Worm (Caenorhabditis elegans): ENCODE measurements around the gene K02A2.1.

K02A2.1 gene

DNA sequence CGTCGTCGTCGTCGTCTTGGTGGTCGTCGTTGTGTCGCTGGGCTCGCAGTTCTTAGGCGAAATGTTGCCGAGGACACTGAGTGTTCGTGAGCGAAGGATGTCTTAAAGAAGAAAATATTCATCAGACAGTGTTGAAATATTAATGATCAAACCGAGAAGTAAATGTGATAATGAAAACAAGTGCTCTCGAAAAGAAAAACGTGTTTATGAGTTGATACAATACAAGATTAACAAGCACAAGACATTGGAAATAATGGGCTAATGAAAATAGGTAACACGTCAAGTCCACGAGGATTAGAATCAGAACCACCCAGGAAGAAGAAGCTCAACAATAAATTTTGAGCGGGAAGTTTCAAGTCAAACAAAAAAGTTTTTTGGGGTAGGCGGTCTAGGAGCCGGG is 23.1 kb upstream of the K02A2.1 start, which contains the start of gene K02A2.5:
Gene K02A2.5, minus strand, starts transcription at position 101 of the 400 bp plus-strand sequence.
- no peak for TF ChIP-seq alr-1 (tag; optimal IDR thresholded peaks at IDR 0.05)
- no peak for TF ChIP-seq mab-5 (tag; optimal IDR thresholded peaks at IDR 0.05)
- TF ChIP-seq fos-1 (tag; optimal IDR thresholded peaks at IDR 0.05): no peak
- TF ChIP-seq dmd-4 (tag; optimal IDR thresholded peaks at IDR 0.05): no peak
- no peak for TF ChIP-seq lsy-2 (tag; optimal IDR thresholded peaks at IDR 0.05)

- TF ChIP-seq crh-2 (tag; optimal IDR thresholded peaks at IDR 0.05) (no peak), nhr-21 (tag; optimal IDR thresholded peaks at IDR 0.05) (peak; percentile 30), nhr-6 (tag; optimal IDR thresholded peaks at IDR 0.05) (no peak), blmp-1 (tag; optimal IDR thresholded peaks at IDR 0.05; ENCODE audit: insufficient read depth) (peak; percentile 33), nhr-25 (tag; optimal IDR thresholded peaks at IDR 0.05) (peak; percentile 79), nhr-129 (tag; optimal IDR thresholded peaks at IDR 0.05) (peak; percentile 49), sma-9 (GFP tag; optimal IDR thresholded peaks at IDR 0.05) (peak; percentile 56), sma-9 (tag; optimal IDR thresholded peaks at IDR 0.05) (no peak), ztf-1 (GFP tag; conservative IDR thresholded peaks at IDR 0.05) (no peak), unc-55 (GFP tag; optimal IDR thresholded peaks at IDR 0.05) (no peak)
Observed at ce11 chrII:7413275-7413674, 21.8 kb upstream of the K02A2.1 start.

ce11 chrII:7413764-7414163 is 21.3 kb upstream of the K02A2.1 start:
- TF ChIP-seq mbf-1 (tag; optimal IDR thresholded peaks at IDR 0.05) (no peak), ztf-1 (GFP tag; conservative IDR thresholded peaks at IDR 0.05) (no peak), elt-1 (tag; optimal IDR thresholded peaks at IDR 0.05) (no peak), mdl-1 (tag; optimal IDR thresholded peaks at IDR 0.05) (no peak), nhr-77 (tag; optimal IDR thresholded peaks at IDR 0.05) (no peak), ceh-82 (tag; optimal IDR thresholded peaks at IDR 0.05) (no peak), nhr-12 (tag; optimal IDR thresholded peaks at IDR 0.05) (no peak), ZK546.5 (tag; optimal IDR thresholded peaks at IDR 0.05) (no peak), Y55F3AM.14 (GFP tag; optimal IDR thresholded peaks at IDR 0.05) (no peak), sem-4 (tag; optimal IDR thresholded peaks at IDR 0.05) (no peak), lin-39 (tag; optimal IDR thresholded peaks at IDR 0.05) (no peak), blmp-1 (tag; optimal IDR thresholded peaks at IDR 0.05; ENCODE audit: insufficient read depth) (no peak), mab-5 (tag; optimal IDR thresholded peaks at IDR 0.05) (no peak), dmd-4 (tag; optimal IDR thresholded peaks at IDR 0.05) (no peak), unc-39 (tag; optimal IDR thresholded peaks at IDR 0.05) (no peak), sma-9 (GFP tag; optimal IDR thresholded peaks at IDR 0.05) (no peak), sma-9 (tag; optimal IDR thresholded peaks at IDR 0.05) (no peak), ceh-16 (tag; optimal IDR thresholded peaks at IDR 0.05) (no peak), nhr-10 (tag; optimal IDR thresholded peaks at IDR 0.05) (no peak), ztf-4 (tag; optimal IDR thresholded peaks at IDR 0.05) (no peak), aly-2 (tag; optimal IDR thresholded peaks at IDR 0.05) (no peak)

DNA sequence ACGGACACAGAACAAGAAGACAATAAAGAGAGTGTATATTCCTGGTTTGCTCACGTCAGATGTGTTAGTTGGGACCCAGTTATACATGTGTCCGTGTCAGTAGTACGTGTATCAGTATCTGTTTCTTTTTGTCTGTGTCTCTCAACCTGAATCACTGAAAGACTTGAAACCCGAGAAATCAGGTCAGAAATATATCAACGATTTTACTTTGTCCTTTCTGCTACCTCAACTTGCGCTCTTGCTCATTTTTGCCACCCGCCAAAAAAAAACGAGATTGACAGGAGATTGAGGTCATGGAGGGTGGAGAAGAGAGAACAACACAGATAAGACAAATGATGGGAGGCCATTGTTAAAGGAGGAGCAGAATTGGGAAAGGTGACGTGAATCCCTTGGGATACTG is 15.5 kb upstream of the K02A2.1 start:
- TF ChIP-seq mdl-1 (tag; optimal IDR thresholded peaks at IDR 0.05) (no peak), nhr-10 (tag; optimal IDR thresholded peaks at IDR 0.05) (no peak), unc-39 (tag; optimal IDR thresholded peaks at IDR 0.05) (no peak), aly-2 (tag; optimal IDR thresholded peaks at IDR 0.05) (no peak), C34F6.9 (tag; optimal IDR thresholded peaks at IDR 0.05) (no peak), nhr-129 (tag; optimal IDR thresholded peaks at IDR 0.05) (peak; percentile 42), lin-39 (tag; optimal IDR thresholded peaks at IDR 0.05) (no peak), elt-3 (tag; optimal IDR thresholded peaks at IDR 0.05) (no peak)

- peak; percentile 44 for TF ChIP-seq nhr-129 (tag; optimal IDR thresholded peaks at IDR 0.05)
- TF ChIP-seq ceh-82 (tag; optimal IDR thresholded peaks at IDR 0.05): no peak
- peak; percentile 28 for TF ChIP-seq crh-2 (tag; optimal IDR thresholded peaks at IDR 0.05)
Observed at ce11 chrII:7420157-7420556, 14.9 kb upstream of the K02A2.1 start.

- peak; percentile 38 for TF ChIP-seq sma-9 (GFP tag; optimal IDR thresholded peaks at IDR 0.05)
- TF ChIP-seq sma-9 (tag; optimal IDR thresholded peaks at IDR 0.05): no peak
- TF ChIP-seq nhr-129 (tag; optimal IDR thresholded peaks at IDR 0.05): peak; percentile 83
- TF ChIP-seq unc-55 (GFP tag; optimal IDR thresholded peaks at IDR 0.05): no peak
- no peak for TF ChIP-seq nhr-25 (tag; optimal IDR thresholded peaks at IDR 0.05)
- TF ChIP-seq F13H6.1 (tag; optimal IDR thresholded peaks at IDR 0.05): no peak
- TF ChIP-seq ztf-4 (tag; optimal IDR thresholded peaks at IDR 0.05): no peak
- TF ChIP-seq sem-4 (tag; optimal IDR thresholded peaks at IDR 0.05): no peak
- TF ChIP-seq lin-11 (tag; optimal IDR thresholded peaks at IDR 0.05): no peak
- TF ChIP-seq ZK546.5 (tag; optimal IDR thresholded peaks at IDR 0.05): no peak
- TF ChIP-seq egl-27 (tag; optimal IDR thresholded peaks at IDR 0.05): no peak
- TF ChIP-seq skn-1 (tag; optimal IDR thresholded peaks at IDR 0.05): no peak
- TF ChIP-seq ama-1 (optimal IDR thresholded peaks at IDR 0.05): no peak
- TF ChIP-seq crh-2 (tag; optimal IDR thresholded peaks at IDR 0.05): peak; percentile 38
- peak in 1 of 2 experiments; percentile 62 for TF ChIP-seq lsy-2 (tag; optimal IDR thresholded peaks at IDR 0.05)
- no peak for TF ChIP-seq nhr-237 (tag; optimal IDR thresholded peaks at IDR 0.05)
- TF ChIP-seq nhr-6 (tag; optimal IDR thresholded peaks at IDR 0.05): no peak
- TF ChIP-seq blmp-1 (tag; optimal IDR thresholded peaks at IDR 0.05; ENCODE audit: insufficient read depth): no peak
- no peak for TF ChIP-seq nhr-10 (tag; optimal IDR thresholded peaks at IDR 0.05)
- TF ChIP-seq Y55F3AM.14 (GFP tag; optimal IDR thresholded peaks at IDR 0.05): no peak
- TF ChIP-seq nhr-23 (tag; optimal IDR thresholded peaks at IDR 0.05): no peak
- no peak for TF ChIP-seq ceh-82 (tag; optimal IDR thresholded peaks at IDR 0.05)
- no peak for TF ChIP-seq peb-1 (tag; optimal IDR thresholded peaks at IDR 0.05)
- no peak for TF ChIP-seq mab-5 (tag; optimal IDR thresholded peaks at IDR 0.05)
- no peak for TF ChIP-seq nhr-11 (tag; optimal IDR thresholded peaks at IDR 0.05)
Observed at ce11 chrII:7420796-7421386, 14.2 kb upstream of the K02A2.1 start.

Data from whole organism, L2 larva.